Fruit fly (Drosophila melanogaster): ENCODE measurements around the gene sti.

Gene sti

dm6 chr3L:12468016-12468415 is 46.6 kb downstream of the sti start, which contains the start of gene eyg:
Gene eyg, minus strand, starts transcription at chr3L:12468021.
- TF ChIP-seq CG12768 (GFP tag; optimal IDR thresholded peaks at IDR 0.05) (no peak), tj (GFP tag; optimal IDR thresholded peaks at IDR 0.05) (peak; percentile 72), CG5204 (GFP tag; optimal IDR thresholded peaks at IDR 0.05) (no peak), bab1 (GFP tag; optimal IDR thresholded peaks at IDR 0.05) (no peak), CG11617 (GFP tag; optimal IDR thresholded peaks at IDR 0.05) (no peak), CG1620 (GFP tag; optimal IDR thresholded peaks at IDR 0.05) (no peak), CG33017 (tag; optimal IDR thresholded peaks at IDR 0.05) (no peak), CG7045 (GFP tag; optimal IDR thresholded peaks at IDR 0.05) (no peak), Mnt (GFP tag; optimal IDR thresholded peaks at IDR 0.05) (peak; percentile 2), toe (GFP tag; optimal IDR thresholded peaks at IDR 0.05) (peak; percentile 84), CG7101 (tag; optimal IDR thresholded peaks at IDR 0.05) (no peak), cnc (optimal IDR thresholded peaks at IDR 0.05) (no peak), Clk (GFP tag; optimal IDR thresholded peaks at IDR 0.05) (no peak), Crg-1 (GFP tag; optimal IDR thresholded peaks at IDR 0.05) (no peak), CG14711 (tag; optimal IDR thresholded peaks at IDR 0.05) (no peak), cic (GFP tag; optimal IDR thresholded peaks at IDR 0.05) (no peak), Hr96 (GFP tag; optimal IDR thresholded peaks at IDR 0.05) (no peak), kay (GFP tag; ENCODE audit: borderline replicate concordance) (no peak), ovo (GFP tag; optimal IDR thresholded peaks at IDR 0.05) (peak; percentile 52), pad (GFP tag; optimal IDR thresholded peaks at IDR 0.05) (peak; percentile 79)

dm6 chr3L:12465229-12465628 is 49.4 kb downstream of the sti start:
- TF ChIP-seq bab1 (GFP tag; optimal IDR thresholded peaks at IDR 0.05) (no peak), Clk (GFP tag; optimal IDR thresholded peaks at IDR 0.05) (no peak), kay (GFP tag; ENCODE audit: borderline replicate concordance) (no peak)

dm6 chr3L:12463580-12463979 is 51.0 kb downstream of the sti start:
- TF ChIP-seq cic (GFP tag; optimal IDR thresholded peaks at IDR 0.05) (no peak), bab1 (GFP tag; optimal IDR thresholded peaks at IDR 0.05) (no peak), CG12768 (GFP tag; optimal IDR thresholded peaks at IDR 0.05) (no peak), CG1620 (GFP tag; optimal IDR thresholded peaks at IDR 0.05) (no peak), Clk (GFP tag; optimal IDR thresholded peaks at IDR 0.05) (no peak), Crg-1 (GFP tag; optimal IDR thresholded peaks at IDR 0.05) (no peak), CG33017 (tag; optimal IDR thresholded peaks at IDR 0.05) (no peak), CG5204 (GFP tag; optimal IDR thresholded peaks at IDR 0.05) (no peak)

dm6 chr3L:12461953-12462352 is 52.7 kb downstream of the sti start:
- TF ChIP-seq CG7045 (GFP tag; optimal IDR thresholded peaks at IDR 0.05) (no peak), CG11617 (GFP tag; optimal IDR thresholded peaks at IDR 0.05) (no peak), cic (GFP tag; optimal IDR thresholded peaks at IDR 0.05) (no peak), CG14711 (tag; optimal IDR thresholded peaks at IDR 0.05) (no peak), CG12768 (GFP tag; optimal IDR thresholded peaks at IDR 0.05) (no peak), tj (GFP tag; optimal IDR thresholded peaks at IDR 0.05) (no peak), CG33017 (tag; optimal IDR thresholded peaks at IDR 0.05) (no peak)

Data from whole organism, adult.